Worm (Caenorhabditis elegans): Measurements from ENCODE around the gene odr-8.

- TF ChIP-seq nhr-237 (tag; optimal IDR thresholded peaks at IDR 0.05) (no peak), lin-13 (GFP tag; optimal IDR thresholded peaks at IDR 0.05) (no peak)
Measured at ce11 chrIV:6572238-6572637, 10.3 kb downstream of the odr-8 start, which contains the start of gene bicd-1.
